Fruit fly (Drosophila melanogaster) whole organism, prepupa: ENCODE measurements around the gene CG5440.

ENCODE experiments used
- CG11762 ChIP-seq: fragments of 200-800 bp; sonication (Bioruptor generic); optimal IDR thresholded peaks from 3 replicates; lab custom pipeline; 2016; ENCODE audit warnings: missing biosample characterization, missing genetic modification characterization; ENCODE audit not compliant: insufficient read depth
- CG6854 ChIP-seq: fragments of 200-800 bp; sonication (Bioruptor generic); optimal IDR thresholded peaks from 2 replicates; lab custom pipeline; 2017; ENCODE audit warnings: missing biosample characterization, mild to moderate bottlenecking, missing genetic modification characterization
- Sox14 ChIP-seq: fragments of 200-800 bp; sonication (Bioruptor generic); optimal IDR thresholded peaks from 3 replicates; lab custom pipeline; 2016; ENCODE audit warnings: missing biosample characterization, missing genetic modification characterization

DNA sequence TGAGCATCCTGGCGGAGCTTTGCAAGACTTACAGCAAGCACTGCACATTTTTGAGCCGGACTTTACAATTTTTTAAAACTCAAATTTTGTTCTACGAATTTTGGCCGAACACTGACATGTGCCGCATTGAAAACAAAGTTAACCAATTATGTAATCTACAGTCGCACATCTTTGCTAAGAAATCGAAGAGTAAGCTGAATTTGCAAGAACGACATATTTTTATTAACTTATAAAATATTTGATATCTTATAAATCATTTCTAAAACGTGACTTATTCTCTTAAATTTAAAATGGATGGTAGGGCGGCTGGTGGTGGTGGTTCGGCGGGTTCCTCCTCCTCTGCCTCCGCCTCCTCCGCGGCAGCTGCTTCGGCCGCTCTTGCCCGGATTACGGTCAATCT lies 18.8 kb downstream of the CG5440 start, which contains the start of gene CG5556:
- TF ChIP-seq CG6854 (GFP tag; lab: Kevin White, UChicago), result no peak
- no peak for TF ChIP-seq CG11762
- TF ChIP-seq Sox14, result no peak
